Fruit fly (Drosophila melanogaster): ENCODE results near the gene djl.

The djl gene

dm6 chr3R:7086377-7087200, 26.0 kb downstream of the djl start, which contains the start of gene alphaTub84B (continued):
- TF ChIP-seq esn (GFP tag; optimal IDR thresholded peaks at IDR 0.05) (peak; percentile 76), Eip75B (GFP tag; optimal IDR thresholded peaks at IDR 0.05) (peak; percentile 71), CG10631 (GFP tag; optimal IDR thresholded peaks at IDR 0.05) (no peak), lz (GFP tag; optimal IDR thresholded peaks at IDR 0.05) (peak; percentile 31), Hr38 (GFP tag; optimal IDR thresholded peaks at IDR 0.05) (no peak), Ets96B (tag; optimal IDR thresholded peaks at IDR 0.05) (peak; percentile 8), CG3032 (tag; optimal IDR thresholded peaks at IDR 0.05) (no peak), achi (GFP tag; optimal IDR thresholded peaks at IDR 0.05) (peak; percentile 3), fkh (GFP tag; optimal IDR thresholded peaks at IDR 0.05) (no peak), Sox15 (GFP tag; optimal IDR thresholded peaks at IDR 0.05) (no peak), Blimp-1 (GFP tag; optimal IDR thresholded peaks at IDR 0.05) (no peak), CG9139 (GFP tag; optimal IDR thresholded peaks at IDR 0.05) (peak; percentile 56), CG16779 (tag; optimal IDR thresholded peaks at IDR 0.05) (peak; percentile 24), salr (GFP tag; optimal IDR thresholded peaks at IDR 0.05) (peak; percentile 1 to 14), Gug (GFP tag; IDR thresholded peaks at IDR 0.05) (no peak), Met (GFP tag; optimal IDR thresholded peaks at IDR 0.05) (peak; percentile 68), CG8319 (GFP tag; optimal IDR thresholded peaks at IDR 0.05) (peak; percentile 19), Ets21C (GFP tag; optimal IDR thresholded peaks at IDR 0.05) (no peak), CG11762 (GFP tag; optimal IDR thresholded peaks at IDR 0.05; ENCODE audit: insufficient read depth) (no peak), topi (GFP tag; optimal IDR thresholded peaks at IDR 0.05) (peak; percentile 62), CG15336 (GFP tag; IDR thresholded peaks at IDR 0.05) (peak; percentile 31; the same call in 1 of the 2 replicates), Smox (GFP tag; optimal IDR thresholded peaks at IDR 0.05) (peak; percentile 14), CG34406 (GFP tag; optimal IDR thresholded peaks at IDR 0.05) (no peak), CG1621 (tag; optimal IDR thresholded peaks at IDR 0.05) (peak; percentile 54), eg (GFP tag; IDR thresholded peaks at IDR 0.05) (peak; percentile 72; the same call in 2 of the 3 replicates), dsx (GFP tag; optimal IDR thresholded peaks at IDR 0.05; ENCODE audit: poor library complexity, severe bottlenecking) (peak; percentile 53), CG8632 (GFP tag; optimal IDR thresholded peaks at IDR 0.05) (no peak), net (GFP tag; optimal IDR thresholded peaks at IDR 0.05) (peak; percentile 62)

dm6 chr3R:7087201-7087505, 26.6 kb downstream of the djl start:
- no peak for TF ChIP-seq OdsH (GFP tag; optimal IDR thresholded peaks at IDR 0.05)
- no peak for TF ChIP-seq Hr39 (GFP tag; optimal IDR thresholded peaks at IDR 0.05)
- no peak for TF ChIP-seq vri (GFP tag; optimal IDR thresholded peaks at IDR 0.05)
- no peak for TF ChIP-seq CG6854 (GFP tag; optimal IDR thresholded peaks at IDR 0.05)
- TF ChIP-seq Ets96B (tag; optimal IDR thresholded peaks at IDR 0.05), result no peak
- TF ChIP-seq topi (GFP tag; optimal IDR thresholded peaks at IDR 0.05), result no peak
- TF ChIP-seq Hr38 (GFP tag; optimal IDR thresholded peaks at IDR 0.05), result no peak
- no peak for TF ChIP-seq CG34406 (GFP tag; optimal IDR thresholded peaks at IDR 0.05)
- no peak for TF ChIP-seq CG31627 (GFP tag; optimal IDR thresholded peaks at IDR 0.05)
- no peak for TF ChIP-seq CG1621 (tag; optimal IDR thresholded peaks at IDR 0.05)

dm6 chr3R:7087904-7088303, 27.3 kb downstream of the djl start:
- TF ChIP-seq OdsH (GFP tag; optimal IDR thresholded peaks at IDR 0.05) (no peak), svp (GFP tag) (peak; percentile 79)

dm6 chr3R:7088837-7089361, 28.3 kb downstream of the djl start:
- TF ChIP-seq CG15336 (GFP tag; IDR thresholded peaks at IDR 0.05), result peak; percentile 5; the same call in 1 of the 2 replicates
- TF ChIP-seq eg (GFP tag; IDR thresholded peaks at IDR 0.05), result peak; percentile 47; the same call in 2 of the 3 replicates
- TF ChIP-seq Lpt (GFP tag; optimal IDR thresholded peaks at IDR 0.05), result peak; percentile 21
- no peak for TF ChIP-seq pdm3 (GFP tag; optimal IDR thresholded peaks at IDR 0.05)
- TF ChIP-seq CG8119 (GFP tag; IDR thresholded peaks at IDR 0.05), result 0 out of 3 replicates have a peak, but pooled peaks have one; percentile 12
- TF ChIP-seq svp (GFP tag), result peak; percentile 57
- no peak for TF ChIP-seq cyc (GFP tag; optimal IDR thresholded peaks at IDR 0.05)
- TF ChIP-seq ss (GFP tag; optimal IDR thresholded peaks at IDR 0.05), result peak; percentile 3 to 87
- peak; percentile 58 for TF ChIP-seq Eip78C (GFP tag)
